Worm (Caenorhabditis elegans) whole organism, L1 larva: Measurements from ENCODE around the gene F26F4.6.

ENCODE experiments used
- C16A3.4 ChIP-seq: fragments of 150-350 bp; optimal IDR thresholded peaks from 2 replicates; lab custom pipeline; 2014; ENCODE audit warnings: missing biosample characterization, missing genetic modification characterization
- F16B12.6 ChIP-seq: fragments of 150-350 bp; optimal IDR thresholded peaks from 2 replicates; lab custom pipeline; 2014; ENCODE audit warnings: missing biosample characterization, missing genetic modification characterization
- aha-1 ChIP-seq: fragments of 150-350 bp; optimal IDR thresholded peaks from 2 replicates; lab custom pipeline; 2014; ENCODE audit warnings: missing biosample characterization, missing genetic modification characterization
- alr-1 ChIP-seq: fragments of 200-800 bp; sonication (Bioruptor generic); optimal IDR thresholded peaks from 2 replicates; lab custom pipeline; 2018; ENCODE audit warnings: borderline replicate concordance, mild to moderate bottlenecking, missing genetic modification characterization, missing compliant biosample characterization
- ama-1 ChIP-seq: fragments of 150-350 bp; optimal IDR thresholded peaks from 2 replicates; lab custom pipeline; 2014
- blmp-1 ChIP-seq: fragments of 150-350 bp; optimal IDR thresholded peaks from 2 replicates; lab custom pipeline; 2014; ENCODE audit warnings: missing biosample characterization, missing genetic modification characterization
- ceh-90 ChIP-seq: sonication (generic microtip); optimal IDR thresholded peaks from 2 replicates; lab custom pipeline; 2016; ENCODE audit warnings: missing genetic modification characterization, missing compliant biosample characterization
- ces-1 ChIP-seq: fragments of 150-350 bp; optimal IDR thresholded peaks from 2 replicates; lab custom pipeline; 2014; ENCODE audit warnings: missing biosample characterization, missing genetic modification reagents, missing genetic modification characterization
- dpl-1 ChIP-seq, 3 experiments: fragments of 150-350 bp in 2 of 3; sonication (generic microtip) in 1 of 3; optimal IDR thresholded peaks; 2 replicates each; lab custom pipeline; 2014 to 2017; ENCODE audit warnings: missing biosample characterization in 3 of 3, missing genetic modification characterization in 3 of 3, missing genetic modification reagents in 3 of 3
- efl-1 ChIP-seq, 4 experiments: fragments of 150-350 bp; optimal IDR thresholded peaks in 3 of 4; peaks in 1 of 4; 1 replicate in 1 of 4; 2 replicates in 3 of 4; lab custom pipeline; 2014; ENCODE audit warnings: missing biosample characterization in 2 of 4, missing genetic modification characterization in 2 of 4, missing genetic modification reagents in 2 of 4
- elt-2 ChIP-seq: sonication (generic microtip); optimal IDR thresholded peaks from 2 replicates; lab custom pipeline; 2016; ENCODE audit warnings: missing genetic modification characterization, mild to moderate bottlenecking, inconsistent platforms, missing compliant biosample characterization, missing genetic modification reagents
- fkh-4 ChIP-seq: sonication (generic microtip); optimal IDR thresholded peaks from 2 replicates; lab custom pipeline; 2016; ENCODE audit warnings: missing compliant biosample characterization, missing genetic modification characterization, borderline replicate concordance
- fkh-8 ChIP-seq: sonication (generic microtip); optimal IDR thresholded peaks from 2 replicates; lab custom pipeline; 2016; ENCODE audit warnings: mild to moderate bottlenecking, missing genetic modification characterization, missing compliant biosample characterization
- fos-1 ChIP-seq: fragments of 150-350 bp; optimal IDR thresholded peaks from 2 replicates; lab custom pipeline; 2014; ENCODE audit warnings: missing biosample characterization, missing genetic modification characterization
- hlh-17 ChIP-seq: fragments of 200-800 bp; sonication (Bioruptor generic); optimal IDR thresholded peaks from 2 replicates; lab custom pipeline; 2018; ENCODE audit warnings: missing genetic modification characterization, mild to moderate bottlenecking, missing compliant biosample characterization, moderate library complexity, borderline replicate concordance
- irx-1 ChIP-seq: sonication (generic microtip); optimal IDR thresholded peaks from 2 replicates; lab custom pipeline; 2016; ENCODE audit warnings: missing genetic modification characterization, missing compliant biosample characterization
- lin-14 ChIP-seq: fragments of 200-800 bp; sonication (Bioruptor generic); optimal IDR thresholded peaks from 2 replicates; lab custom pipeline; 2018; ENCODE audit warnings: mild to moderate bottlenecking, missing genetic modification characterization, moderate library complexity, missing compliant biosample characterization
- lin-15B ChIP-seq: fragments of 150-350 bp; sonication (generic microtip); optimal IDR thresholded peaks from 3 replicates; lab custom pipeline; 2014; ENCODE audit warnings: missing biosample characterization, missing genetic modification characterization
- lin-35 ChIP-seq, 2 experiments: fragments of 150-350 bp; optimal IDR thresholded peaks; 2 replicates each; lab custom pipeline; 2014; ENCODE audit warnings: missing biosample characterization in 2 of 2, missing genetic modification characterization in 2 of 2, missing genetic modification reagents in 2 of 2
- lin-39 ChIP-seq: fragments of 150-350 bp; optimal IDR thresholded peaks from 2 replicates; lab custom pipeline; 2014; ENCODE audit warnings: missing biosample characterization, missing genetic modification reagents, missing genetic modification characterization
- mdl-1 ChIP-seq, 2 experiments: fragments of 150-350 bp; optimal IDR thresholded peaks; 2 replicates each; lab custom pipeline; 2014 to 2017; ENCODE audit warnings: missing biosample characterization in 2 of 2, missing genetic modification characterization in 2 of 2, inconsistent platforms in 1 of 2
- mef-2 ChIP-seq: fragments of 150-350 bp; optimal IDR thresholded peaks from 2 replicates; lab custom pipeline; 2014; ENCODE audit warnings: missing biosample characterization, missing genetic modification characterization
- mep-1 ChIP-seq: fragments of 150-350 bp; optimal IDR thresholded peaks from 2 replicates; lab custom pipeline; 2014; ENCODE audit warnings: missing biosample characterization, missing genetic modification characterization
- nhr-47 ChIP-seq: sonication (generic microtip); optimal IDR thresholded peaks from 2 replicates; lab custom pipeline; 2016; ENCODE audit warnings: mild to moderate bottlenecking, missing genetic modification characterization, moderate library complexity, missing compliant biosample characterization
- nhr-77 ChIP-seq: fragments of 150-350 bp; optimal IDR thresholded peaks from 2 replicates; lab custom pipeline; 2014; ENCODE audit warnings: missing biosample characterization, missing genetic modification characterization
- nhr-85 ChIP-seq: sonication (generic microtip); peaks from one replicate; lab custom pipeline; 2016; ENCODE audit warnings: missing genetic modification characterization, inconsistent platforms, missing compliant biosample characterization
- nhr-90 ChIP-seq: sonication (generic microtip); optimal IDR thresholded peaks from 2 replicates; lab custom pipeline; 2016; ENCODE audit warnings: mild to moderate bottlenecking, missing genetic modification characterization, missing compliant biosample characterization; ENCODE audit not compliant: poor library complexity
- pag-3 ChIP-seq: sonication (generic microtip); optimal IDR thresholded peaks from 2 replicates; lab custom pipeline; 2017; ENCODE audit warnings: missing genetic modification characterization, mild to moderate bottlenecking, missing compliant biosample characterization, antibody characterized with exemption, borderline replicate concordance; ENCODE audit not compliant: insufficient read depth
- pqm-1 ChIP-seq: sonication (generic microtip); optimal IDR thresholded peaks from 3 replicates; lab custom pipeline; 2017; ENCODE audit warnings: missing biosample characterization, missing genetic modification characterization
- rnt-1 ChIP-seq: sonication (generic microtip); optimal IDR thresholded peaks from 2 replicates; lab custom pipeline; 2016; ENCODE audit warnings: mild to moderate bottlenecking, missing genetic modification characterization, moderate library complexity, missing compliant biosample characterization
- snpc-4 ChIP-seq: fragments of 150-350 bp; optimal IDR thresholded peaks from 2 replicates; lab custom pipeline; 2014; ENCODE audit warnings: missing biosample characterization, missing genetic modification characterization
- swsn-7 ChIP-seq: sonication (generic microtip); optimal IDR thresholded peaks from 2 replicates; lab custom pipeline; 2016; ENCODE audit warnings: missing genetic modification characterization, missing compliant biosample characterization
- unc-86 ChIP-seq: sonication (generic microtip); optimal IDR thresholded peaks from 2 replicates; lab custom pipeline; 2016; ENCODE audit warnings: missing genetic modification characterization, missing compliant biosample characterization
- unc-98 ChIP-seq: fragments of 200-800 bp; sonication (Bioruptor generic); IDR thresholded peaks from 2 replicates; pipeline ENCODE4 v1.3.6; 2022; ENCODE audit warnings: missing genetic modification characterization, missing compliant biosample characterization
- xbp-1 ChIP-seq: sonication (generic microtip); optimal IDR thresholded peaks from 2 replicates; lab custom pipeline; 2016; ENCODE audit warnings: missing genetic modification characterization, missing compliant biosample characterization
- ztf-11 ChIP-seq, 2 experiments: sonication (generic microtip); optimal IDR thresholded peaks; 2 replicates each; lab custom pipeline; 2016 to 2017; ENCODE audit warnings: missing genetic modification characterization in 2 of 2, missing biosample characterization in 1 of 2, missing compliant biosample characterization in 1 of 2

F26F4.6 gene

ce11 chrIII:4850139-4850538 lies 43.3 kb downstream of the F26F4.6 start, which contains the start of gene F26A1.1 (continued):
- TF ChIP-seq efl-1 (optimal IDR thresholded peaks at IDR 0.05; lab: Kevin White, UChicago) (peak; percentile 20 to 65), efl-1 (GFP tag; optimal IDR thresholded peaks at IDR 0.05 in 1 of 2; lab: Kevin White, UChicago) (peak; percentile 76 to 96), C16A3.4 (tag; lab: Kevin White, UChicago) (peak; percentile 23), fkh-4 (tag; lab: Kevin White, UChicago) (no peak), ceh-90 (tag; lab: Kevin White, UChicago) (no peak), nhr-85 (tag; lab: Kevin White, UChicago) (no peak), nhr-77 (no peak), unc-86 (tag; lab: Kevin White, UChicago) (no peak), blmp-1 (tag; lab: Kevin White, UChicago) (no peak), nhr-90 (tag; lab: Kevin White, UChicago) (peak; percentile 7), pag-3 (tag; lab: Kevin White, UChicago) (no peak), lin-14 (GFP tag; lab: Kevin White, UChicago) (no peak), mdl-1 (tag; optimal IDR thresholded peaks at IDR 0.05; lab: Kevin White, UChicago) (no peak), aha-1 (tag; lab: Kevin White, UChicago) (no peak), lin-35 (GFP tag; optimal IDR thresholded peaks at IDR 0.05; lab: Kevin White, UChicago) (peak; percentile 57 to 68), lin-39 (tag; lab: Kevin White, UChicago) (no peak), fos-1 (no peak), ama-1 (lab: Kevin White, UChicago) (no peak), nhr-47 (tag; lab: Kevin White, UChicago) (no peak), snpc-4 (tag; lab: Kevin White, UChicago) (no peak), ztf-11 (tag; optimal IDR thresholded peaks at IDR 0.05; lab: Kevin White, UChicago) (no peak), unc-98 (GFP tag; lab: Robert Waterston, UW) (no peak), mep-1 (no peak), alr-1 (tag; lab: Kevin White, UChicago) (no peak)

DNA sequence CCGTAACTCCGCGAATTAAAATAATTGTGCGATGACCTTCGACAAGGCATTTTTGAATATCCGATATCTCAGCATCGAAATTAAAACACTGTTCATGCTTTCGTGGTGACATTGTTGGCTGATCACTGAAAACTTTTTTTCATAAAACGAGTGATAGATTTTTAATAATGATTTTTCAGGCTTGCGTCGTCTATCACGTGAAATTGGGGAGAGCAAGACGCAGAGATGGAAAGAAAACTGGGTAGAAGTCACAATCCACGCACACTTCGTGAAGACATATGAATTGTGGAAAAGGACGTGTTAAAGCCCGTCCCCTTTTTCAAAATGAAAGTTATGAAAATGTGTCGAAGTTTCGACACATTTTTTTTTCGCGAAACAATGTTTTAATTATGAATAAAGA lies 43.7 kb downstream of the F26F4.6 start, which contains the start of gene nonu-1:
TSS of gene nonu-1 (minus strand) at position 169 of the 400 bp plus-strand sequence.
- peak in 1 of 2 experiments; percentile 12 for TF ChIP-seq mdl-1 (tag; optimal IDR thresholded peaks at IDR 0.05; lab: Kevin White, UChicago)
- no peak for TF ChIP-seq efl-1 (optimal IDR thresholded peaks at IDR 0.05; lab: Kevin White, UChicago)
- TF ChIP-seq efl-1 (GFP tag; optimal IDR thresholded peaks at IDR 0.05 in 1 of 2; lab: Kevin White, UChicago), result peak in 1 of 2 experiments; percentile 78
- peak; percentile 6 for TF ChIP-seq fkh-8
- TF ChIP-seq rnt-1 (tag; lab: Kevin White, UChicago), result peak; percentile 13
- TF ChIP-seq alr-1 (tag; lab: Kevin White, UChicago), result peak; percentile 8
- TF ChIP-seq elt-2 (tag; lab: Kevin White, UChicago), result peak; percentile 9
- no peak for TF ChIP-seq C16A3.4 (tag; lab: Kevin White, UChicago)
- TF ChIP-seq pqm-1 (tag; lab: Kevin White, UChicago), result no peak
- no peak for TF ChIP-seq fos-1
- TF ChIP-seq lin-35 (GFP tag; optimal IDR thresholded peaks at IDR 0.05; lab: Kevin White, UChicago), result peak in 1 of 2 experiments; percentile 21
- peak; percentile 0 for TF ChIP-seq fkh-4 (tag; lab: Kevin White, UChicago)

DNA sequence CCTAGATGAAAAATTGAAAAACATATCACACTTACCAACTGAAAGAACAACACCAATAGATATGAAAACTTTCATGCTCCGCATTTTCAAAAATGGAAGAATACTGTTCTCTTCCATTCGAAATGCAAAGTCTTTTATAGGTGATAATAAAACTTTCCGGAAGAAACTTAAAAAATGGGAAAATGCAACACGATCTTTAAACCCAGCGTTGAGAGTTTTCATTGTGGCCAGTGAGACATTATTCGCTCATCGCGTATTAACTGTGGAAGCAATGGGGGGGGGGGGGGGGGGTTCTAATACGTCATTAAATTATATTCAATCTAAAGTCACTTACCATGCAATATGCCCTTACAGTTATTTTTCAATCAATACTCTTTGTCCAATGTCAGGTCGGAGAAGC lies 49.1 kb downstream of the F26F4.6 start, which contains the start of the genes clec-157 and fkh-5:
TSS of gene clec-157 (minus strand) at position 101 of the 400 bp plus-strand sequence.
TSS of gene fkh-5 (plus strand) at position 336 of the 400 bp plus-strand sequence.
- no peak for TF ChIP-seq fos-1
- no peak for TF ChIP-seq xbp-1 (tag; lab: Kevin White, UChicago)
- TF ChIP-seq ces-1, result no peak
- TF ChIP-seq irx-1 (tag; lab: Kevin White, UChicago), result no peak
- no peak for TF ChIP-seq swsn-7 (tag; lab: Kevin White, UChicago)
- TF ChIP-seq mef-2 (tag; lab: Kevin White, UChicago), result no peak
- TF ChIP-seq dpl-1 (GFP tag; optimal IDR thresholded peaks at IDR 0.05; lab: Kevin White, UChicago), result no peak
- TF ChIP-seq F16B12.6 (tag; lab: Kevin White, UChicago), result no peak
- no peak for TF ChIP-seq hlh-17 (GFP tag; lab: Kevin White, UChicago)
- no peak for TF ChIP-seq lin-15B
